Fruit fly (Drosophila melanogaster) S2 (cell line): ENCODE data around the gene flr.

Source experiments
- CG8478 ChIP-seq: fragments of >200 bp; optimal IDR thresholded peaks from 2 replicates; lab custom pipeline; 2018
- CTCF ChIP-seq, 2 experiments: fragments of >200 bp; optimal IDR thresholded peaks; 2 replicates each; lab custom pipeline; 2018

Gene flr

dm6 chr3L:13412200-13412885, at the start of gene flr, which contains the start of gene CG10222:
flr (plus strand) TSS chr3L:13412843.
CG10222 (minus strand) TSS chr3L:13412453.
- TF ChIP-seq CG8478 (lab: Kevin White, UChicago) (no peak), CTCF (optimal IDR thresholded peaks at IDR 0.05; lab: Kevin White, UChicago) (no peak)

DNA sequence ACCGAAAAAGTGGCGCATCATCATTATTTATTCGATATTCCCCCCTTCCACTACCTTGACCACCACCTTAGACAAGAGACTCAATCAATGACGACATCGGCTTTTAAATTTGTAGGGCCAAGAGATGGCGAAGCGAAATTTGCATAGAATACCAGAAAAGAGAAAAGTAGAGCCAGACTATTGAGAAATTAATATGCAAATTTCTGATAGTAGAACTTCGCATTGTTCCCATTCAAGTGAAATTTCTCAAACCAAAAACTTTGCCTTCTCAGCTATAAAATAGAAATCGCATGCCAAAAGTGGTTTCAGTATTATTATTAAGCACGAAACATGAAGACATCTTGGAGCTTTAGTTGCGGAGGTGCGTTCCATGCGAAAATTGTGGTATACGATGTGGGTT, 35.0 kb upstream of the flr start, which contains the start of gene CG14111:
Gene CG14111 (plus strand): TSS at position 301 of the 400 bp plus-strand sequence.
- TF ChIP-seq CG8478 (lab: Kevin White, UChicago) (no peak), CTCF (optimal IDR thresholded peaks at IDR 0.05; lab: Kevin White, UChicago) (no peak)

DNA sequence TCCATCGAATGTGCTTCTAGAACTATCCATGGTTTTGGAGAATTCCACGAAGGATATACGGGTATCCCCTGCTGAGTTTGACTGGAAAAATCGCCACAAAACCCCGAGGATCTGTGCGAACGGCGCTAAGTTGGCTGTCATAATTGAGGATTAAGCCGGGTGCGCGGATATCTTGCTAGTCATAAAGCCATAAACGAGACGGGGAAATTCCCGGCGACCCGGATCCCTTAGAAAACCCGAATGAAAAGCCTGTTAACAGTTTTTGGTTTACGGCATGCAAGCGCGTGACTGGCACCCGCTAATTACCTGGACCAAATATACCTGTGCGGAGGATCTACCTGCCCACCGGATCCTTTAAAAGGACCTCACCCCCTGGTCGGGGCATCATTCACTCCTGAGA, 34.4 kb upstream of the flr start, which contains the start of gene SNCF:
Gene SNCF (plus strand): TSS at position 382 of the 400 bp plus-strand sequence.
- TF ChIP-seq CG8478 (lab: Kevin White, UChicago) (no peak), CTCF (optimal IDR thresholded peaks at IDR 0.05; lab: Kevin White, UChicago) (no peak)

dm6 chr3L:13381160-13381559, 31.5 kb upstream of the flr start, which contains the start of gene CG14107:
CG14107 (minus strand) TSS chr3L:13381346.
- TF ChIP-seq CTCF (optimal IDR thresholded peaks at IDR 0.05; lab: Kevin White, UChicago) (no peak), CG8478 (lab: Kevin White, UChicago) (no peak)

DNA sequence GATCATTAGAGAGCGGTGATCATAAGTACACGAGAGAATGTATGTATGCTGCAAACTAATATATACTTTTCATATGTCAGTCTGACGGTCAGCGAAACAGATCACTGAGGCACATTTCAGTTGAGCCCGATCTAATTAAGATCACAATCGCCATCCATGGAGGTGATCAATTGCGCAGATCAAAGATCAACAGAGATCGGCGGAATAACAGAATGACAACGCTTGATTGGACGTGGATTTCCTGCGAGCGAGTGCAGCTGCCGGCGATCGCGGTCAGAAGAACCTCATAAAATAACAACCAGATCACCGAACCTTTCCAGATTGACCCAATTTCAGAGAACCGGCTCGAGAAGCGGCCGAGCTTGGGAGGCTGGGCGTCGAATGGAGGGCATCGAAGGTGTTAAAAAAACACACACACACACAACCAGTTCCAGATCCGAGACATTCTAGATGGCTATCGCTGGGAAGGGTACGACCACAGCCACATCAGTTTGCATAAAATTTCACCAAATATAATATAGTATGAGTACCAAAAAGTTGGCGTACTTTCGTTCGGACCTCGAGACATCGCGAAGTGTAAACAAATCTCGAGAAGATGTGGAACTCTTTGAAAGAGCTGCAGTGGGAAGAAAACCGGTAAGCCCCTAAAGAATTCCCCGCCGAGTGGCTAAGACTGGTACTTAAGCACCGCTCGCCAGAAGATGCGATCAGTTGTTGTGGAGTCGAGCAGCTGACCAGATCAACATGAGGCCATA, 30.4 kb upstream of the flr start, which contains the start of gene ImpL1:
Gene ImpL1 (plus strand): TSS at position 705 of the 755 bp plus-strand sequence.
- TF ChIP-seq CTCF (optimal IDR thresholded peaks at IDR 0.05; lab: Kevin White, UChicago) = no peak

DNA sequence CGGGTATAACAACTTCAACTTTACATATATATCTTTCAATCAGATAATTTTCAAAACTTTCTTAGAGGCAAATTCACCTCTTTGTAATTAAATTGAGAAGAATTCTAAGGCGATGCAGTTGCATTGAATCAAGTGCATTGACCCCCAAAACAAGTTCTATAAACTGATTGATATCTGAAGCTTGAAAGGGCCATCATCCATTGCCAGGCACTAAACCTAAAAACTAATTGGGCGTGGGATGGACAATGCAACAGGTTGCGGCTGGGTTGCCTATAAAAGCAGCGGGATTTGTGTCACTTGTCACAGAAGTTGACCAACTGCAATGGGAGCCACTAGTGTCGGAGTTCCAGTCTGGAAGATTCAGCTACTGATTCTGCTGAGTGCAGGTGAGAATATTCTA, 28.2 kb upstream of the flr start, which contains the start of gene CG14110:
Gene CG14110 (plus strand): TSS at position 301 of the 400 bp plus-strand sequence.
- TF ChIP-seq CG8478 (lab: Kevin White, UChicago) (no peak), CTCF (optimal IDR thresholded peaks at IDR 0.05; lab: Kevin White, UChicago) (no peak)

- TF ChIP-seq CTCF (optimal IDR thresholded peaks at IDR 0.05; lab: Kevin White, UChicago) (peak; percentile 33 to 54), CG8478 (lab: Kevin White, UChicago) (no peak)
Measured at dm6 chr3L:13387608-13388007, 25.0 kb upstream of the flr start, which contains the start of gene CG10171. CG10171 (minus strand) TSS chr3L:13387907.

DNA sequence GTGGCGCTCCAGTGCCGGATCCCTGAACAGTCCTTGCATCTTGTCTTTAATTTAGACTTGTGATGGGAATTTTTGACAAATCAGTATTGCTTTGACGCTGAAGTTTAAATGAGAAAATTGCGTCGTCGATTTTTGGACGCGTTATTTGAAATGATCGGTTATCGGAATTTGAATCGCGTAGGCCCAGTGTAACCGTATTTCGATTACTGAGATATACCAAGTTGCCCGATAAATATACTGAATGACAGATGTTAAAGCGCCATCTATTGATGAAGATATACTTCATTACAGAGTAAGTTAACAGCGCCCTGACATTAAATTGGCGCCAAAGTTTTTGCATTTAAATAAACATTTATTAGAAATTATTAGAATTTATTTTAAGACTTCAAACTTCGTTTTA, 22.8 kb upstream of the flr start, which contains the start of gene Poc1:
Gene Poc1 (minus strand): TSS at position 173 of the 400 bp plus-strand sequence.
- TF ChIP-seq CG8478 (lab: Kevin White, UChicago) (no peak), CTCF (optimal IDR thresholded peaks at IDR 0.05; lab: Kevin White, UChicago) (peak; percentile 91 to 92)

DNA sequence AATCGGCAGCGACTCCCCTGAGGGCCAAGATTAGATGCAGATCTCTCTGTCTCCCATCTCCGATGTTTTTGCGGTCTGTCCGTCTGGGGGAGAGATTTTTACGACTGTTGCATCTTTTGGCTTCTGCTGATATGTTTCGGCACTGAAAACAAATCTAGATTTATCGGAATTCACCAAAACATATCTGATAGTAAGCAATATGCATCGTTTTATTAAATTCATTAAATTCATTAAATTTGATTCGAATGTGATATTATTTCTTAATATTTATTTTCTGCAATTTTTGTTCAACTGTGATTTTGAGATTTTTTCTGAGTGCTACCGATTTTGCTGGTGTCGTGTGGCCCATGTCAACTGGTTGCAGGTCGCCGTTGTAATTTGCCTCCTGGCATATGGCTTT, 19.1 kb upstream of the flr start:
- TF ChIP-seq CG8478 (lab: Kevin White, UChicago) (no peak), CTCF (optimal IDR thresholded peaks at IDR 0.05; lab: Kevin White, UChicago) (no peak)

DNA sequence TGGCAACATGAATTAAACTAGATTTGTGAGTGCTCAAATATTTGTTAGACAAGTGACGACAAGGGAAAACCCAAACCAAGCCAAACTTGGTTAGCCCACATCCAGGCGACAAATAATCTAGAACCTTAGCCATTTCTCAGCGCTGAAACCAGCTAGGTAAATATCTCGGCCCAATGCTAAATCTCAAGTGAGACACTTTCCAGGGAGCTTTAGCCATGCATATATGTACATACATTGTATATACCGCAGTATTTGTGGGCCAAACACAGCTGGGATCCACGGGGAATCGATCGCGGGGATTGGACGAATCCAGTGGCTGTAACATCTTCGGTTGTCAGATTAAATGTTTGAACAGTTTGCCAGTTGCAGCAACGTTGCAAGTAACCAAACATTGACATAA, 15.0 kb upstream of the flr start:
- TF ChIP-seq CTCF (optimal IDR thresholded peaks at IDR 0.05; lab: Kevin White, UChicago) (no peak), CG8478 (lab: Kevin White, UChicago) (no peak)

- TF ChIP-seq CTCF (optimal IDR thresholded peaks at IDR 0.05; lab: Kevin White, UChicago) (no peak), CG8478 (lab: Kevin White, UChicago) (no peak)
Measured at dm6 chr3L:13400872-13401418, 11.7 kb upstream of the flr start, which contains the start of gene sens. sens (minus strand) TSS chr3L:13401125.

dm6 chr3L:13403141-13403867, 9.3 kb upstream of the flr start:
- TF ChIP-seq CG8478 (lab: Kevin White, UChicago) = no peak
- no peak for TF ChIP-seq CTCF (optimal IDR thresholded peaks at IDR 0.05; lab: Kevin White, UChicago)

- TF ChIP-seq CG8478 (lab: Kevin White, UChicago) = no peak
- no peak for TF ChIP-seq CTCF (optimal IDR thresholded peaks at IDR 0.05; lab: Kevin White, UChicago)
Measured at dm6 chr3L:13406873-13407272, 5.8 kb upstream of the flr start.
